Fruit fly (Drosophila melanogaster) whole organism, adult: ENCODE data around the gene fd19B.

Source experiments
- CG11617 ChIP-seq: fragments of 200-800 bp; sonication (Bioruptor generic); optimal IDR thresholded peaks from 2 replicates; lab custom pipeline; 2017; ENCODE audit warnings: mild to moderate bottlenecking, missing biosample characterization, missing genetic modification reagents, missing genetic modification characterization
- CG12768 ChIP-seq: fragments of 200-800 bp; sonication (Bioruptor generic); optimal IDR thresholded peaks from 2 replicates; lab custom pipeline; 2017; ENCODE audit warnings: missing biosample characterization, missing genetic modification characterization, mild to moderate bottlenecking, moderate library complexity, missing genetic modification reagents
- CG14711 ChIP-seq: fragments of 200-800 bp; sonication (Bioruptor generic); optimal IDR thresholded peaks from 2 replicates; lab custom pipeline; 2018; ENCODE audit warnings: missing biosample characterization, mild to moderate bottlenecking, missing genetic modification characterization, moderate library complexity
- CG1620 ChIP-seq: fragments of 200-800 bp; sonication (Bioruptor generic); optimal IDR thresholded peaks from 2 replicates; lab custom pipeline; 2016; ENCODE audit warnings: missing biosample characterization, missing genetic modification characterization
- CG33017 ChIP-seq: fragments of 200-800 bp; sonication (Bioruptor generic); optimal IDR thresholded peaks from 2 replicates; lab custom pipeline; 2018; ENCODE audit warnings: missing biosample characterization, mild to moderate bottlenecking, missing genetic modification characterization, moderate library complexity
- CG5204 ChIP-seq: fragments of 200-800 bp; sonication (Bioruptor generic); optimal IDR thresholded peaks from 2 replicates; lab custom pipeline; 2016; ENCODE audit warnings: missing biosample characterization, missing genetic modification characterization
- Clk ChIP-seq: fragments of 200-800 bp; sonication (Bioruptor generic); optimal IDR thresholded peaks from 2 replicates; lab custom pipeline; 2017; ENCODE audit warnings: missing biosample characterization, missing genetic modification characterization
- Crg-1 ChIP-seq: fragments of 200-800 bp; sonication (Bioruptor generic); optimal IDR thresholded peaks from 2 replicates; lab custom pipeline; 2016; ENCODE audit warnings: missing biosample characterization, missing genetic modification characterization
- Hr96 ChIP-seq: fragments of 200-800 bp; sonication (Bioruptor generic); optimal IDR thresholded peaks from 2 replicates; lab custom pipeline; 2016; ENCODE audit warnings: missing biosample characterization, missing genetic modification characterization
- Mnt ChIP-seq: fragments of 200-800 bp; sonication (Bioruptor generic); optimal IDR thresholded peaks from 2 replicates; lab custom pipeline; 2016; ENCODE audit warnings: missing biosample characterization, mild to moderate bottlenecking, missing genetic modification characterization
- cic ChIP-seq: fragments of 200-800 bp; sonication (Bioruptor generic); optimal IDR thresholded peaks from 2 replicates; lab custom pipeline; 2017; ENCODE audit warnings: missing biosample characterization, mild to moderate bottlenecking, missing genetic modification characterization, moderate library complexity
- cnc ChIP-seq, 2 experiments: fragments of >200 bp; optimal IDR thresholded peaks; 2 replicates each; lab custom pipeline; 2017
- kay ChIP-seq: fragments of 200-800 bp; sonication (Bioruptor generic); peaks from one replicate; lab custom pipeline; 2016; ENCODE audit warnings: missing biosample characterization, missing genetic modification characterization, borderline replicate concordance
- ovo ChIP-seq: fragments of 200-800 bp; sonication (Bioruptor generic); optimal IDR thresholded peaks from 2 replicates; lab custom pipeline; 2016; ENCODE audit warnings: missing biosample characterization, missing genetic modification characterization
- pad ChIP-seq: fragments of 200-800 bp; sonication (Bioruptor generic); optimal IDR thresholded peaks from 3 replicates; lab custom pipeline; 2017; ENCODE audit warnings: missing biosample characterization, missing genetic modification characterization, mild to moderate bottlenecking, moderate library complexity, missing genetic modification reagents
- tj ChIP-seq: fragments of 200-800 bp; sonication (Bioruptor generic); optimal IDR thresholded peaks from 3 replicates; lab custom pipeline; 2017; ENCODE audit warnings: missing biosample characterization, mild to moderate bottlenecking, missing genetic modification characterization, moderate library complexity
- toe ChIP-seq: fragments of 200-800 bp; sonication (Bioruptor generic); optimal IDR thresholded peaks from 2 replicates; lab custom pipeline; 2016; ENCODE audit warnings: missing biosample characterization, missing genetic modification characterization

Gene fd19B

dm6 chrX:20062576-20062975 is 29.6 kb downstream of the fd19B start, which contains the start of gene Dop2R:
Gene Dop2R, minus strand, starts transcription at chrX:20062706.
- no peak for TF ChIP-seq tj (GFP tag; lab: Kevin White, UChicago)

- TF ChIP-seq CG14711, result no peak
- no peak for TF ChIP-seq CG5204 (GFP tag; lab: Kevin White, UChicago)
- no peak for TF ChIP-seq Crg-1 (GFP tag; lab: Kevin White, UChicago)
- TF ChIP-seq tj (GFP tag; lab: Kevin White, UChicago), result no peak
- TF ChIP-seq Clk (GFP tag; lab: Kevin White, UChicago), result no peak
- no peak for TF ChIP-seq pad (GFP tag; lab: Kevin White, UChicago)
- TF ChIP-seq Hr96, result no peak
- no peak for TF ChIP-seq CG33017 (tag; lab: Kevin White, UChicago)
- TF ChIP-seq ovo (GFP tag; lab: Kevin White, UChicago), result no peak
- TF ChIP-seq cnc (optimal IDR thresholded peaks at IDR 0.05; lab: Kevin White, UChicago), result no peak
- TF ChIP-seq CG12768, result no peak
- no peak for TF ChIP-seq CG11617 (GFP tag; lab: Kevin White, UChicago)
- no peak for TF ChIP-seq Mnt (GFP tag; lab: Kevin White, UChicago)
- no peak for TF ChIP-seq toe (GFP tag; lab: Kevin White, UChicago)
- no peak for TF ChIP-seq CG1620 (GFP tag; lab: Kevin White, UChicago)
- TF ChIP-seq kay, result no peak
- TF ChIP-seq cic (GFP tag; lab: Kevin White, UChicago), result no peak
Measured at dm6 chrX:20050994-20051393, 41.2 kb downstream of the fd19B start, which contains the start of gene CG9570. Gene CG9570, plus strand, starts transcription at chrX:20051294.
